Worm (Caenorhabditis elegans) whole organism, late embryonic: Measurements from ENCODE around the gene smoc-1.

Source experiments
- C08G9.2 ChIP-seq: sonication (generic microtip); optimal IDR thresholded peaks from 2 replicates; lab custom pipeline; 2016; ENCODE audit warnings: mild to moderate bottlenecking, missing genetic modification characterization, moderate library complexity, missing compliant biosample characterization
- C38D4.7 ChIP-seq: fragments of 200-800 bp; sonication (Bioruptor generic); optimal IDR thresholded peaks from 2 replicates; lab custom pipeline; 2018; ENCODE audit warnings: mild to moderate bottlenecking, missing genetic modification characterization, moderate library complexity, missing compliant biosample characterization
- F13H6.1 ChIP-seq: sonication (generic microtip); optimal IDR thresholded peaks from 2 replicates; lab custom pipeline; 2016; ENCODE audit warnings: missing genetic modification characterization, missing compliant biosample characterization
- T23F11.4 ChIP-seq: fragments of 200-800 bp; sonication (Bioruptor generic); optimal IDR thresholded peaks from 2 replicates; lab custom pipeline; 2018; ENCODE audit warnings: mild to moderate bottlenecking, missing genetic modification characterization, missing compliant biosample characterization
- Y22D7AL.16 ChIP-seq: sonication (generic microtip); optimal IDR thresholded peaks from 2 replicates; lab custom pipeline; 2016; ENCODE audit warnings: missing genetic modification characterization, missing compliant biosample characterization
- ama-1 ChIP-seq: fragments of 150-350 bp; optimal IDR thresholded peaks from 2 replicates; lab custom pipeline; 2014
- ceh-14 ChIP-seq: sonication (generic microtip); optimal IDR thresholded peaks from 2 replicates; lab custom pipeline; 2016; ENCODE audit warnings: missing genotype, missing genetic modification characterization, missing compliant biosample characterization
- ceh-18 ChIP-seq: sonication (generic microtip); optimal IDR thresholded peaks from 2 replicates; lab custom pipeline; 2016; ENCODE audit warnings: missing genetic modification characterization, missing compliant biosample characterization
- ceh-22 ChIP-seq: sonication (generic microtip); optimal IDR thresholded peaks from 2 replicates; lab custom pipeline; 2017; ENCODE audit warnings: missing biosample characterization, missing genetic modification characterization
- ceh-24 ChIP-seq: sonication (generic microtip); optimal IDR thresholded peaks from 2 replicates; lab custom pipeline; 2016; ENCODE audit warnings: mild to moderate bottlenecking, missing genetic modification characterization, missing compliant biosample characterization
- ceh-30 ChIP-seq: fragments of 150-350 bp; optimal IDR thresholded peaks from 2 replicates; lab custom pipeline; 2014; ENCODE audit warnings: missing biosample characterization, missing genetic modification characterization
- ceh-45 ChIP-seq: fragments of 200-800 bp; sonication (Bioruptor generic); IDR thresholded peaks from 2 replicates; pipeline ENCODE4 v1.3.6; 2022; ENCODE audit warnings: missing genetic modification reagents, missing genetic modification characterization, missing compliant biosample characterization
- ceh-6 ChIP-seq: fragments of 200-800 bp; sonication (Bioruptor generic); optimal IDR thresholded peaks from 2 replicates; lab custom pipeline; 2018; ENCODE audit warnings: mild to moderate bottlenecking, missing genetic modification characterization, missing compliant biosample characterization
- ceh-9 ChIP-seq: sonication (generic microtip); optimal IDR thresholded peaks from 2 replicates; lab custom pipeline; 2016; ENCODE audit warnings: mild to moderate bottlenecking, missing genetic modification characterization, inconsistent platforms, missing compliant biosample characterization
- che-1 ChIP-seq: sonication (generic microtip); optimal IDR thresholded peaks from 2 replicates; lab custom pipeline; 2016; ENCODE audit warnings: mild to moderate bottlenecking, missing genetic modification characterization, missing compliant biosample characterization
- elt-2 ChIP-seq: sonication (generic microtip); optimal IDR thresholded peaks from 2 replicates; lab custom pipeline; 2016; ENCODE audit warnings: missing genetic modification reagents, missing genetic modification characterization, missing compliant biosample characterization
- ets-4 ChIP-seq: sonication (generic microtip); optimal IDR thresholded peaks from 2 replicates; lab custom pipeline; 2016; ENCODE audit warnings: missing genetic modification characterization, missing compliant biosample characterization
- eyg-1 ChIP-seq: sonication (generic microtip); optimal IDR thresholded peaks from 2 replicates; lab custom pipeline; 2016; ENCODE audit warnings: missing genotype, missing genetic modification characterization, missing compliant biosample characterization
- fax-1 ChIP-seq: sonication (generic microtip); optimal IDR thresholded peaks from 2 replicates; lab custom pipeline; 2016; ENCODE audit warnings: missing genotype, missing genetic modification characterization, missing compliant biosample characterization
- hlh-30 ChIP-seq: sonication (generic microtip); optimal IDR thresholded peaks from 2 replicates; lab custom pipeline; 2017; ENCODE audit warnings: antibody characterized with exemption, missing genetic modification characterization, missing compliant biosample characterization; ENCODE audit not compliant: insufficient read depth
- hlh-8 ChIP-seq: sonication (generic microtip); optimal IDR thresholded peaks from 2 replicates; lab custom pipeline; 2016; ENCODE audit warnings: missing genotype, missing genetic modification characterization, missing compliant biosample characterization
- lin-11 ChIP-seq: fragments of 200-800 bp; sonication (Bioruptor generic); optimal IDR thresholded peaks from 2 replicates; lab custom pipeline; 2018; ENCODE audit warnings: mild to moderate bottlenecking, missing genetic modification characterization, missing compliant biosample characterization
- madf-2 ChIP-seq: sonication (generic microtip); optimal IDR thresholded peaks from 2 replicates; lab custom pipeline; 2017; ENCODE audit warnings: missing genetic modification characterization, missing compliant biosample characterization
- nfya-1 ChIP-seq: sonication (generic microtip); optimal IDR thresholded peaks from 2 replicates; lab custom pipeline; 2017; ENCODE audit warnings: missing genetic modification characterization, mild to moderate bottlenecking, missing compliant biosample characterization, antibody characterized with exemption, moderate library complexity
- nhr-232 ChIP-seq: sonication (generic microtip); optimal IDR thresholded peaks from 2 replicates; lab custom pipeline; 2016; ENCODE audit warnings: missing genetic modification characterization, missing compliant biosample characterization
- odd-2 ChIP-seq: sonication (generic microtip); optimal IDR thresholded peaks from 2 replicates; lab custom pipeline; 2017; ENCODE audit warnings: antibody characterized with exemption, mild to moderate bottlenecking, missing genetic modification characterization, missing compliant biosample characterization
- pag-3 ChIP-seq: sonication (generic microtip); optimal IDR thresholded peaks from 2 replicates; lab custom pipeline; 2016; ENCODE audit warnings: missing compliant biosample characterization, missing genetic modification characterization, borderline replicate concordance
- pax-1 ChIP-seq: fragments of 150-350 bp; optimal IDR thresholded peaks from 2 replicates; lab custom pipeline; 2014; ENCODE audit warnings: missing biosample characterization, missing genetic modification characterization
- pros-1 ChIP-seq: fragments of 150-350 bp; optimal IDR thresholded peaks from 2 replicates; lab custom pipeline; 2014; ENCODE audit warnings: missing biosample characterization, missing genetic modification reagents, missing genetic modification characterization
- ref-2 ChIP-seq: sonication (generic microtip); optimal IDR thresholded peaks from 2 replicates; lab custom pipeline; 2016; ENCODE audit warnings: missing genetic modification characterization, missing compliant biosample characterization
- rnt-1 ChIP-seq: sonication (generic microtip); optimal IDR thresholded peaks from 2 replicates; lab custom pipeline; 2016; ENCODE audit warnings: missing genetic modification characterization, missing compliant biosample characterization
- syd-9 ChIP-seq: sonication (generic microtip); optimal IDR thresholded peaks from 2 replicates; lab custom pipeline; 2016; ENCODE audit warnings: mild to moderate bottlenecking, missing genetic modification characterization, moderate library complexity, missing compliant biosample characterization
- tbx-2 ChIP-seq: sonication (generic microtip); optimal IDR thresholded peaks from 2 replicates; lab custom pipeline; 2016; ENCODE audit warnings: missing genetic modification characterization, missing compliant biosample characterization
- tbx-7 ChIP-seq: sonication (generic microtip); optimal IDR thresholded peaks from 2 replicates; lab custom pipeline; 2016; ENCODE audit warnings: missing genotype, missing genetic modification characterization, missing compliant biosample characterization
- unc-55 ChIP-seq: sonication (generic microtip); optimal IDR thresholded peaks from 2 replicates; lab custom pipeline; 2017; ENCODE audit warnings: missing biosample characterization, missing genetic modification reagents, missing genetic modification characterization
- unc-86 ChIP-seq: sonication (generic microtip); optimal IDR thresholded peaks from 2 replicates; lab custom pipeline; 2016; ENCODE audit warnings: missing genetic modification characterization, missing compliant biosample characterization

The smoc-1 gene

DNA sequence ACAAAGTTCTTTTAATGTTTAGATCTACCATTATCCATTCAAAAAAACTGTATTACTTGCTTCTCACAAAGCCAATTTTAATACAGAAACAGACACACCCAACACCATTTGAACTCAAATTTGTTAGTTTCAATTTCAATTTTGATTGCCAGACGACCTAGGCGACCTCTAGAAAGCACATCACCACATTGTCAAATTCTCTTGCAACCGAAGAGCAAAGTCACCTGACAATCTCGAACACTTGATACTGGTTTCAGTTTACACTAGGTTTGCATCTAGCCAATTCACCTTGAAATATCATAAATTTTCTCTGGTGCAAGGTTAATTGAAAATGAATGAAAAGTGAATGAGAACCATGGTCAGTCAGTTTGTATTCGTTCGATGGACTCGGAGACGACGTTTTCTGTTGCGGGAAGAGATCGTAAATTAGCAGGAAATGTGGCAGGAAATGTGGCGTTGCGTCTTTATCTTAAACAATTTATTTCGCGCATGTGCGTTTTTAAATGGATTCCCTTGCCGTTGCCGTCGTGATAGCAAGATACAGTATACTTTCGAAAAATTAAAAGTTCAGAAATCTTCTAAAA lies 39.9 kb downstream of the smoc-1 start:
- no peak for TF ChIP-seq ceh-6 (GFP tag; lab: Kevin White, UChicago)
- TF ChIP-seq hlh-30 (tag; lab: Kevin White, UChicago) = no peak
- no peak for TF ChIP-seq nfya-1 (tag; lab: Kevin White, UChicago)
- no peak for TF ChIP-seq ets-4 (tag; lab: Kevin White, UChicago)
- no peak for TF ChIP-seq tbx-2 (tag; lab: Kevin White, UChicago)
- TF ChIP-seq odd-2 (tag; lab: Kevin White, UChicago) = no peak
- no peak for TF ChIP-seq ama-1 (lab: Kevin White, UChicago)
- no peak for TF ChIP-seq C38D4.7 (GFP tag; lab: Kevin White, UChicago)
- TF ChIP-seq fax-1 = no peak
- TF ChIP-seq hlh-8 = no peak
- TF ChIP-seq ceh-45 = no peak
- no peak for TF ChIP-seq madf-2 (tag; lab: Kevin White, UChicago)
- no peak for TF ChIP-seq ceh-30 (tag; lab: Kevin White, UChicago)
- no peak for TF ChIP-seq pax-1 (tag; lab: Kevin White, UChicago)
- TF ChIP-seq unc-55 (GFP tag; lab: Kevin White, UChicago) = no peak
- TF ChIP-seq ceh-14 (tag; lab: Kevin White, UChicago) = no peak
- no peak for TF ChIP-seq lin-11
- TF ChIP-seq pag-3 = no peak

ce11 chrV:11798320-11798719 lies 40.9 kb downstream of the smoc-1 start:
- TF ChIP-seq rnt-1 (tag; lab: Kevin White, UChicago) (no peak), che-1 (tag; lab: Kevin White, UChicago) (no peak), ceh-18 (tag; lab: Kevin White, UChicago) (no peak)

DNA sequence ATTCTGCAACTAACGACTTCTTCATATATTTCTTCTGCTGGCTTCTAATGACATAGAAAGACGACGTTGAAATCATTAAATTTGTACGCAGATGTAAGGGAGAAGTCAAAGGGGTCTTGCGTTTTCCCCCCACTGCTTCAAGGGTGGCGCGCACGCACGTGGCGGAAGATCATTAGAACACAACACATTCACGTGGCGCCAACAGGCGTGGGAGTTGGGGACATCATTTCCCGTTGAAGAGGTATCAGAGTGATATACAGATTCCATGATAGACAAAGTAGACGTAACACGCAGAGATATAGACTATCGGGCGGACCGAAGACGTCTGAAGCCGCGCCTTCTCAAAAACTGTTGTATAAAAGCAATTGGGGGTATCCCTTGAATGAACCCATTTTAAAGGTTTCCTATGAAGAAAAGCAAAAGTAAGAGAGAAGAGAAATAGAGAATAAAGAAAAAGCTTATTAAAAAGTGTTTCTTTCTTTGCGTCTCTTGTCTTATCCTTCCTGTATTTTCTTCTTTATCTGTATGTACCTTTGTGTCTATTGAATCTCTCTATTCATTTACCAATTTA lies 41.9 kb downstream of the smoc-1 start:
- no peak for TF ChIP-seq ama-1 (lab: Kevin White, UChicago)
- peak; percentile 27 for TF ChIP-seq F13H6.1 (tag; lab: Kevin White, UChicago)
- peak; percentile 20 for TF ChIP-seq ceh-18 (tag; lab: Kevin White, UChicago)
- no peak for TF ChIP-seq ceh-24 (tag; lab: Kevin White, UChicago)
- TF ChIP-seq ref-2 (tag; lab: Kevin White, UChicago) = peak; percentile 3

DNA sequence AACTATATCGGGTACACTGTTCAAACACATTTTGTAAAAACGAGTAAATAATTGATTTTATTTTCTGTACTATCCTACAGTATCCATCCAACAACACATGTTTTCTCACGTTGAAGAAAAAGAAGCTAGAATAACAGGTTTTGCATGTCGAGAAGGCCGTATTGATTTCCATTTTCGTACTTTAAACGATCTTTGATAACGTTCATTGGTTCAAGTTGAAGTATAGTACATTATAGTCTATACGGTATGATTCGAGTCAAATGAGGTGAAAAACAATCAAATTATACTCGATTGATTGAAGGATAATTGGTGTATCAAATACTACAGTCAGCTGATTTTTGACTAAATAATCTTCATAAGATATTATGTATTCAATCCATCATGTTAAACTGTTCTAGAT lies 43.0 kb downstream of the smoc-1 start:
- TF ChIP-seq ceh-9 (tag; lab: Kevin White, UChicago) = no peak
- no peak for TF ChIP-seq C08G9.2 (tag; lab: Kevin White, UChicago)
- TF ChIP-seq syd-9 (tag; lab: Kevin White, UChicago) = no peak
- no peak for TF ChIP-seq lin-11
- TF ChIP-seq pros-1 (tag; lab: Kevin White, UChicago) = no peak
- no peak for TF ChIP-seq unc-86 (tag; lab: Kevin White, UChicago)
- no peak for TF ChIP-seq ama-1 (lab: Kevin White, UChicago)
- no peak for TF ChIP-seq ceh-22 (tag; lab: Kevin White, UChicago)
- no peak for TF ChIP-seq ref-2 (tag; lab: Kevin White, UChicago)
- no peak for TF ChIP-seq elt-2 (tag; lab: Kevin White, UChicago)
- no peak for TF ChIP-seq ceh-14 (tag; lab: Kevin White, UChicago)
- TF ChIP-seq eyg-1 = no peak
- TF ChIP-seq T23F11.4 = no peak
- no peak for TF ChIP-seq pag-3
- no peak for TF ChIP-seq tbx-7 (tag; lab: Kevin White, UChicago)
- no peak for TF ChIP-seq hlh-8
- no peak for TF ChIP-seq unc-55 (GFP tag; lab: Kevin White, UChicago)
- no peak for TF ChIP-seq nhr-232 (tag; lab: Kevin White, UChicago)
- no peak for TF ChIP-seq Y22D7AL.16 (tag; lab: Kevin White, UChicago)
